Fruit fly (Drosophila melanogaster) S2 (cell line): ENCODE measurements around the gene Edem2.

Experiments used
- CG8478 ChIP-seq: fragments of >200 bp; optimal IDR thresholded peaks from 2 replicates; lab custom pipeline; 2018
- CTCF ChIP-seq, 2 experiments: fragments of >200 bp; optimal IDR thresholded peaks; 2 replicates each; lab custom pipeline; 2018

- TF ChIP-seq CG8478 (no peak), CTCF (optimal IDR thresholded peaks at IDR 0.05; lab: Kevin White, UChicago) (no peak)
Measured at dm6 chr2L:13236194-13236593, 44.2 kb downstream of the Edem2 start, which contains the start of gene Jhbp14.
